Fruit fly (Drosophila melanogaster): ENCODE data around the gene CG2211.

- TF ChIP-seq pan (optimal IDR thresholded peaks at IDR 0.05): no peak
- TF ChIP-seq usp (GFP tag; optimal IDR thresholded peaks at IDR 0.05): no peak
- TF ChIP-seq EcR (GFP tag; optimal IDR thresholded peaks at IDR 0.05): no peak
- no peak for TF ChIP-seq psq (optimal IDR thresholded peaks at IDR 0.05)
- TF ChIP-seq CG8478 (optimal IDR thresholded peaks at IDR 0.05): no peak
- TF ChIP-seq Dll (optimal IDR thresholded peaks at IDR 0.05): no peak
These were observed 14.8 kb downstream of the CG2211 start for dm6 chr3L:1320230-1320930.

Measured in whole organism.